Worm (Caenorhabditis elegans): ENCODE results near the gene B0336.7.

DNA sequence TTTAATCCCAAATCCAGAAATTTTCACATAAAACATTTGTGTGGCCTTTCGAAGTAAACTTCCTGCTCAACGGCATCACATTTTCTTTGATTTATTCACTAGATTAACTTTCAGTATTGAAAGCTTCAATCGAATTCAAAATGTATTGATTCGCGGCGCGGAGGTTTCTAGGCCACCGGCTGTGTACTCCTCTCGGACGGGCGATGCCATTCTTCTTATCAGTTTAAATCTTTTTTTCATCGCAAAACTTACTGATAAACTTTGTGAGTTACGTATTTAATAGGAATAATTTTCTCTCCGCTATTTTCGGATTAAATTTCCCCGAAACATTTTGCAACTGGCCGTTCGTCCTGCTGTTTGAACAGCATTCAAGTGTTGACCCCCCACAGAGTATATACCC, 24.7 kb upstream of the B0336.7 start:
- TF ChIP-seq mab-5 (tag; optimal IDR thresholded peaks at IDR 0.05), result no peak
- TF ChIP-seq ces-1 (GFP tag; optimal IDR thresholded peaks at IDR 0.05), result peak; percentile 38
- TF ChIP-seq cnd-1 (tag; optimal IDR thresholded peaks at IDR 0.05), result no peak
- no peak for TF ChIP-seq nhr-12 (tag; optimal IDR thresholded peaks at IDR 0.05)
- TF ChIP-seq nhr-76 (tag; optimal IDR thresholded peaks at IDR 0.05), result no peak
- TF ChIP-seq unc-39 (tag; optimal IDR thresholded peaks at IDR 0.05), result no peak
- TF ChIP-seq lsy-2 (tag; optimal IDR thresholded peaks at IDR 0.05), result no peak
- no peak for TF ChIP-seq unc-62 (GFP tag; optimal IDR thresholded peaks at IDR 0.05)
- TF ChIP-seq lin-32 (GFP tag; optimal IDR thresholded peaks at IDR 0.05), result no peak
- TF ChIP-seq elt-1 (tag; optimal IDR thresholded peaks at IDR 0.05; ENCODE audit: borderline replicate concordance, insufficient read depth), result no peak
- no peak for TF ChIP-seq nhr-28 (tag; optimal IDR thresholded peaks at IDR 0.05)
- no peak for TF ChIP-seq blmp-1 (tag; optimal IDR thresholded peaks at IDR 0.05)
- no peak for TF ChIP-seq nhr-237 (tag; optimal IDR thresholded peaks at IDR 0.05)
